Fruit fly (Drosophila melanogaster) whole organism, embryonic: ENCODE results near the gene CG7342.
A peak's percentile ranks its signal among the peaks of the same experiment; 100 is the strongest.

ENCODE experiments used
- BEAF-32 ChIP-seq: fragments of 200-800 bp; sonication (Bioruptor generic); optimal IDR thresholded peaks from 3 replicates; lab custom pipeline; 2017; ENCODE audit warnings: missing biosample characterization, missing genetic modification characterization, mild to moderate bottlenecking, moderate library complexity, missing genetic modification reagents
- CG10147 ChIP-seq: fragments of 200-800 bp; sonication (Bioruptor generic); optimal IDR thresholded peaks from 2 replicates; lab custom pipeline; 2019; ENCODE audit warnings: missing biosample characterization, mild to moderate bottlenecking, missing genetic modification characterization, moderate library complexity
- CG11398 ChIP-seq: fragments of 200-800 bp; sonication (Bioruptor generic); optimal IDR thresholded peaks from 2 replicates; lab custom pipeline; 2016; ENCODE audit warnings: missing biosample characterization, missing genetic modification characterization
- CG12236 ChIP-seq: fragments of 200-800 bp; sonication (Bioruptor generic); optimal IDR thresholded peaks from 2 replicates; lab custom pipeline; 2016; ENCODE audit warnings: missing biosample characterization, missing genetic modification characterization
- CG13894 ChIP-seq: fragments of 200-800 bp; sonication (Bioruptor generic); optimal IDR thresholded peaks from 3 replicates; lab custom pipeline; 2018; ENCODE audit warnings: missing biosample characterization, mild to moderate bottlenecking, missing genetic modification characterization, moderate library complexity
- CG2202 ChIP-seq: fragments of 200-800 bp; sonication (Bioruptor generic); optimal IDR thresholded peaks from 2 replicates; lab custom pipeline; 2018; ENCODE audit warnings: missing biosample characterization, mild to moderate bottlenecking, missing genetic modification characterization
- CG3407 ChIP-seq: fragments of 200-800 bp; sonication (Bioruptor generic); optimal IDR thresholded peaks from 2 replicates; lab custom pipeline; 2018; ENCODE audit warnings: missing biosample characterization, mild to moderate bottlenecking, missing genetic modification characterization
- CG3838 ChIP-seq: fragments of 200-800 bp; sonication (Bioruptor generic); optimal IDR thresholded peaks from 3 replicates; lab custom pipeline; 2016; ENCODE audit warnings: missing biosample characterization, missing genetic modification characterization
- CG3995 ChIP-seq: fragments of 200-800 bp; sonication (Bioruptor generic); optimal IDR thresholded peaks from 3 replicates; lab custom pipeline; 2016; ENCODE audit warnings: missing biosample characterization, missing genetic modification characterization
- CG42726 ChIP-seq: fragments of 200-800 bp; sonication (Bioruptor generic); IDR thresholded peaks from 2 replicates; pipeline ENCODE4 v1.3.6; 2022; ENCODE audit warnings: missing biosample characterization, missing genetic modification characterization; ENCODE audit not compliant: partially characterized antibody
- CG4282 ChIP-seq: fragments of 200-800 bp; sonication (Bioruptor generic); optimal IDR thresholded peaks from 2 replicates; lab custom pipeline; 2016; ENCODE audit warnings: missing biosample characterization, missing genetic modification characterization
- CG4617 ChIP-seq: fragments of 200-800 bp; sonication (Bioruptor generic); optimal IDR thresholded peaks from 3 replicates; lab custom pipeline; 2016; ENCODE audit warnings: missing biosample characterization, missing genetic modification characterization, borderline replicate concordance
- CG7963 ChIP-seq: fragments of 200-800 bp; sonication (Bioruptor generic); IDR thresholded peaks from 3 replicates; pipeline ENCODE4 v1.3.6; 2022; ENCODE audit warnings: missing biosample characterization, missing genetic modification characterization; ENCODE audit not compliant: partially characterized antibody
- CG8290 ChIP-seq, 3 experiments: fragments of 200-800 bp; sonication (Bioruptor generic); optimal IDR thresholded peaks; 2 replicates each; lab custom pipeline; 2016 to 2019; ENCODE audit warnings: missing biosample characterization in 3 of 3, missing genetic modification characterization in 3 of 3, mild to moderate bottlenecking in 2 of 3, moderate library complexity in 1 of 3
- CG8765 ChIP-seq: fragments of 200-800 bp; sonication (Bioruptor generic); IDR thresholded peaks from 2 replicates; pipeline ENCODE4 v1.3.6; 2022; ENCODE audit warnings: missing biosample characterization, missing genetic modification characterization
- CG9797 ChIP-seq: fragments of 200-800 bp; sonication (Bioruptor generic); optimal IDR thresholded peaks from 3 replicates; lab custom pipeline; 2018; ENCODE audit warnings: missing biosample characterization, mild to moderate bottlenecking, missing genetic modification characterization
- CTCF ChIP-seq: fragments of 200-800 bp; sonication (Bioruptor generic); optimal IDR thresholded peaks from 2 replicates; lab custom pipeline; 2017; ENCODE audit warnings: missing biosample characterization, mild to moderate bottlenecking, missing genetic modification characterization, moderate library complexity
- CoRest ChIP-seq: fragments of 200-800 bp; sonication (Bioruptor generic); optimal IDR thresholded peaks from 3 replicates; lab custom pipeline; 2018; ENCODE audit warnings: missing biosample characterization, mild to moderate bottlenecking, missing genetic modification characterization, moderate library complexity
- CrebB ChIP-seq: fragments of 200-800 bp; sonication (Bioruptor generic); optimal IDR thresholded peaks from 3 replicates; lab custom pipeline; 2018; ENCODE audit warnings: missing biosample characterization, mild to moderate bottlenecking, missing genetic modification characterization
- D19A ChIP-seq: fragments of 200-800 bp; optimal IDR thresholded peaks from 3 replicates; lab custom pipeline; 2019; ENCODE audit warnings: missing biosample characterization, mild to moderate bottlenecking, missing genetic modification characterization, moderate library complexity
- Dip3 ChIP-seq: fragments of 200-800 bp; sonication (Bioruptor generic); optimal IDR thresholded peaks from 3 replicates; lab custom pipeline; 2016; ENCODE audit warnings: missing biosample characterization, missing genetic modification characterization
- Ets97D ChIP-seq: fragments of 200-800 bp; sonication (Bioruptor generic); optimal IDR thresholded peaks from 3 replicates; lab custom pipeline; 2016; ENCODE audit warnings: missing biosample characterization, missing genetic modification characterization
- Hey ChIP-seq: fragments of 200-800 bp; sonication (Bioruptor generic); optimal IDR thresholded peaks from 3 replicates; lab custom pipeline; 2018; ENCODE audit warnings: missing biosample characterization, mild to moderate bottlenecking, missing genetic modification characterization
- HmgD ChIP-seq: fragments of 200-800 bp; sonication (Bioruptor generic); optimal IDR thresholded peaks from 3 replicates; lab custom pipeline; 2016; ENCODE audit warnings: missing biosample characterization, missing genetic modification characterization
- Meics ChIP-seq: fragments of 200-800 bp; sonication (Bioruptor generic); optimal IDR thresholded peaks from 2 replicates; lab custom pipeline; 2017; ENCODE audit warnings: missing biosample characterization, mild to moderate bottlenecking, missing genetic modification characterization
- Neu2 ChIP-seq: fragments of 200-800 bp; sonication (Bioruptor generic); optimal IDR thresholded peaks from 3 replicates; lab custom pipeline; 2016; ENCODE audit warnings: missing biosample characterization, missing genetic modification characterization, borderline replicate concordance
- Opbp ChIP-seq: fragments of 200-800 bp; sonication (Bioruptor generic); IDR thresholded peaks from 3 replicates; pipeline ENCODE4 v1.3.6; 2022; ENCODE audit warnings: missing biosample characterization, missing genetic modification characterization; ENCODE audit not compliant: partially characterized antibody
- Sin3A ChIP-seq: fragments of >200 bp; optimal IDR thresholded peaks from 2 replicates; lab custom pipeline; 2018
- Xbp1 ChIP-seq: fragments of 200-800 bp; sonication (Bioruptor generic); optimal IDR thresholded peaks from 3 replicates; lab custom pipeline; 2016; ENCODE audit warnings: missing biosample characterization, mild to moderate bottlenecking, missing genetic modification characterization
- YL-1 ChIP-seq: fragments of 200-800 bp; sonication (Bioruptor generic); optimal IDR thresholded peaks from 3 replicates; lab custom pipeline; 2017; ENCODE audit warnings: missing biosample characterization, mild to moderate bottlenecking, missing genetic modification characterization
- aop ChIP-seq: fragments of 200-800 bp; sonication (Bioruptor generic); IDR thresholded peaks from 2 replicates; pipeline ENCODE4 v1.3.6; 2022; ENCODE audit warnings: missing biosample characterization, missing genetic modification characterization
- ara ChIP-seq: fragments of 200-800 bp; sonication (Bioruptor generic); IDR thresholded peaks from 2 replicates; pipeline ENCODE4 v1.3.6; 2022; ENCODE audit warnings: missing biosample characterization, missing genetic modification characterization
- ase ChIP-seq: fragments of 200-800 bp; sonication (Bioruptor generic); IDR thresholded peaks from 3 replicates; pipeline ENCODE4 v1.3.6; 2022; ENCODE audit warnings: missing biosample characterization, missing genetic modification characterization
- bsh ChIP-seq, 2 experiments: fragments of 200-800 bp; sonication (Bioruptor generic); optimal IDR thresholded peaks; 2 replicates each; lab custom pipeline; 2017 to 2018; ENCODE audit warnings: mild to moderate bottlenecking in 2 of 2, missing biosample characterization in 2 of 2, missing genetic modification characterization in 2 of 2, moderate library complexity in 1 of 2
- dimm ChIP-seq: fragments of 200-800 bp; sonication (Bioruptor generic); IDR thresholded peaks from 2 replicates; pipeline ENCODE4 v1.3.6; 2022; ENCODE audit warnings: missing biosample characterization, missing genetic modification characterization
- dmrt99B ChIP-seq: fragments of 200-800 bp; sonication (Bioruptor generic); optimal IDR thresholded peaks from 2 replicates; lab custom pipeline; 2018; ENCODE audit warnings: missing biosample characterization, mild to moderate bottlenecking, missing genetic modification characterization, moderate library complexity
- fd102C ChIP-seq: fragments of 200-800 bp; sonication (Bioruptor generic); optimal IDR thresholded peaks from 2 replicates; lab custom pipeline; 2018; ENCODE audit warnings: missing biosample characterization, mild to moderate bottlenecking, missing genetic modification characterization, moderate library complexity
- ftz-f1 ChIP-seq: fragments of 200-800 bp; sonication (Bioruptor generic); optimal IDR thresholded peaks from 2 replicates; lab custom pipeline; 2016; ENCODE audit warnings: missing biosample characterization, missing genetic modification characterization
- grau ChIP-seq: fragments of 200-800 bp; optimal IDR thresholded peaks from 3 replicates; lab custom pipeline; 2019; ENCODE audit warnings: missing biosample characterization, mild to moderate bottlenecking, missing genetic modification characterization, moderate library complexity
- gt ChIP-seq: fragments of 200-800 bp; sonication (Bioruptor generic); IDR thresholded peaks from 2 replicates; pipeline ENCODE4 v1.3.6; 2022; ENCODE audit warnings: missing biosample characterization, missing genetic modification characterization
- her ChIP-seq: fragments of 200-800 bp; sonication (Bioruptor generic); optimal IDR thresholded peaks from 2 replicates; lab custom pipeline; 2016; ENCODE audit warnings: missing biosample characterization, missing genetic modification characterization
- mirr ChIP-seq: fragments of 200-800 bp; sonication (Bioruptor generic); optimal IDR thresholded peaks from 3 replicates; lab custom pipeline; 2018; ENCODE audit warnings: missing biosample characterization, mild to moderate bottlenecking, missing genetic modification characterization
- odd ChIP-seq: fragments of 200-800 bp; sonication (Bioruptor generic); optimal IDR thresholded peaks from 2 replicates; lab custom pipeline; 2017; ENCODE audit warnings: missing biosample characterization, mild to moderate bottlenecking, missing genetic modification characterization
- p53 ChIP-seq: fragments of 200-800 bp; sonication (Bioruptor generic); optimal IDR thresholded peaks from 2 replicates; lab custom pipeline; 2016; ENCODE audit warnings: missing biosample characterization, missing genetic modification characterization
- phol ChIP-seq: fragments of 200-800 bp; sonication (Bioruptor generic); optimal IDR thresholded peaks from 3 replicates; lab custom pipeline; 2018; ENCODE audit warnings: missing biosample characterization, mild to moderate bottlenecking, missing genetic modification characterization, moderate library complexity
- scrt ChIP-seq: fragments of 200-800 bp; sonication (Bioruptor generic); optimal IDR thresholded peaks from 2 replicates; lab custom pipeline; 2018; ENCODE audit warnings: missing biosample characterization, mild to moderate bottlenecking, missing genetic modification characterization, moderate library complexity
- slbo ChIP-seq: fragments of 200-800 bp; sonication (Bioruptor generic); IDR thresholded peaks from 2 replicates; pipeline ENCODE4 v1.3.6; 2022; ENCODE audit warnings: missing biosample characterization, missing genetic modification characterization
- so ChIP-seq: fragments of 200-800 bp; sonication (Bioruptor generic); IDR thresholded peaks from 3 replicates; pipeline ENCODE4 v1.3.6; 2022; ENCODE audit warnings: missing biosample characterization, missing genetic modification characterization
- wor ChIP-seq: fragments of 200-800 bp; sonication (Bioruptor generic); IDR thresholded peaks from 2 replicates; pipeline ENCODE4 v1.3.6; 2022; ENCODE audit warnings: missing biosample characterization, missing genetic modification characterization
- yki ChIP-seq: fragments of >200 bp; optimal IDR thresholded peaks from 3 replicates; lab custom pipeline; 2018
- zf30C ChIP-seq: fragments of 200-800 bp; sonication (Bioruptor generic); optimal IDR thresholded peaks from 3 replicates; lab custom pipeline; 2018; ENCODE audit warnings: missing biosample characterization, mild to moderate bottlenecking, missing genetic modification characterization

The CG7342 gene

DNA sequence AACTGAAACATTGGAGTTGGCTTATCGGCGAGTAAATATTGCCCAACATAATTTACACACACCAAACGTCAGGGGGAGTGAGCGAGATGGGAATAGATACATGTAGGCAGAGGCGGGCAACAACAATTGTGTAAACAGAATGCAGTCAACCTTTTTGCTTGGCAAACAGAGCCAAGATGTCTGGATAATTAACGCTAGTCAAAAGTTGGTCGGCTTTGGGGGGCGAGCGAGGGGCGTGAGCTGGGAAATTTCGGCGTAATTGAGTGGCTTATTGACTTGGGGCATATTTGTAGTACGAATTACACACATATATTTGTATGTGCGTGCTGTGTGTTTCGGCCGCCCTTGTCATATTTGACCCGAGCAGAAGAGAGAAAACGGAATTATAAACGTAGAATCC is 18.4 kb upstream of the CG7342 start (continued):
- TF ChIP-seq Dip3 (no peak), fd102C (GFP tag; lab: Kevin White, UChicago) (peak; percentile 93), scrt (GFP tag; lab: Kevin White, UChicago) (peak; percentile 71), CTCF (peak; percentile 50), CG3838 (peak; percentile 78), CG7963 (GFP tag; lab: Robert Waterston, UW) (no peak), CG12236 (GFP tag; lab: Kevin White, UChicago) (peak; percentile 92), Opbp (no peak), BEAF-32 (no peak), CG11398 (GFP tag; lab: Kevin White, UChicago) (peak; percentile 92), p53 (GFP tag; lab: Kevin White, UChicago) (peak; percentile 90), CG2202 (tag; lab: Kevin White, UChicago) (peak; percentile 96), Sin3A (lab: Kevin White, UChicago) (no peak), Xbp1 (peak; percentile 51), her (peak; percentile 59), ftz-f1 (GFP tag; lab: Kevin White, UChicago) (peak; percentile 17), wor (GFP tag; lab: Robert Waterston, UW) (no peak), D19A (peak; percentile 74), yki (lab: Kevin White, UChicago) (no peak), dmrt99B (tag; lab: Kevin White, UChicago) (peak; percentile 77), CG8290 (GFP tag; optimal IDR thresholded peaks at IDR 0.05; lab: Kevin White, UChicago) (peak; percentile 87), CG8290 (tag; optimal IDR thresholded peaks at IDR 0.05; lab: Kevin White, UChicago) (peak; percentile 86 to 94), CG9797 (GFP tag; lab: Kevin White, UChicago) (peak; percentile 53), slbo (no peak; the same call in 1 of the 2 replicates), phol (peak; percentile 41), bsh (GFP tag; optimal IDR thresholded peaks at IDR 0.05; lab: Kevin White, UChicago) (peak in 1 of 2 experiments; percentile 89), Hey (tag; lab: Kevin White, UChicago) (peak; percentile 73), Meics (GFP tag; lab: Kevin White, UChicago) (peak; percentile 75), CG3407 (GFP tag; lab: Kevin White, UChicago) (peak; percentile 95), CG4617 (GFP tag; lab: Kevin White, UChicago) (peak; percentile 53), CrebB (peak; percentile 93), CG4282 (GFP tag; lab: Kevin White, UChicago) (peak; percentile 60), CG3995 (GFP tag; lab: Kevin White, UChicago) (no peak), so (GFP tag; lab: Robert Waterston, UW) (peak; percentile 80; the same call in 1 of the 3 replicates), grau (tag; lab: Kevin White, UChicago) (no peak), Ets97D (GFP tag; lab: Kevin White, UChicago) (peak; percentile 28), aop (GFP tag; lab: Robert Waterston, UW) (0 out of 2 replicates have a peak, but pooled peaks have one; percentile 39), gt (GFP tag; lab: Robert Waterston, UW) (no peak), odd (GFP tag; lab: Kevin White, UChicago) (peak; percentile 94), CG10147 (GFP tag; lab: Kevin White, UChicago) (peak; percentile 56), mirr (peak; percentile 84), Neu2 (GFP tag; lab: Kevin White, UChicago) (peak; percentile 18), ara (GFP tag; lab: Robert Waterston, UW) (peak; percentile 82), CG42726 (GFP tag; lab: Robert Waterston, UW) (no peak), CG13894 (tag; lab: Kevin White, UChicago) (no peak), HmgD (GFP tag; lab: Kevin White, UChicago) (peak; percentile 50), CG8765 (GFP tag; lab: Robert Waterston, UW) (no peak), ase (0 out of 3 replicates have a peak, but pooled peaks have one; percentile 14), CoRest (tag; lab: Kevin White, UChicago) (peak; percentile 81), dimm (peak; percentile 9; the same call in 1 of the 2 replicates), zf30C (GFP tag; lab: Kevin White, UChicago) (no peak), YL-1 (GFP tag; lab: Kevin White, UChicago) (peak; percentile 93)
